Worm (Caenorhabditis elegans): ENCODE results near the gene best-15.

- TF ChIP-seq ama-1 (optimal IDR thresholded peaks at IDR 0.05): no peak
- TF ChIP-seq ama-1 (GFP tag; optimal IDR thresholded peaks at IDR 0.05): no peak
- no peak for TF ChIP-seq Y53G8AR.9 (GFP tag; conservative IDR thresholded peaks at IDR 0.05)
- no peak for TF ChIP-seq Y79H2A.3 (GFP tag; conservative IDR thresholded peaks at IDR 0.05)
- no peak for TF ChIP-seq ceh-40 (GFP tag; IDR thresholded peaks at IDR 0.05)
- TF ChIP-seq snpc-4 (GFP tag; optimal IDR thresholded peaks at IDR 0.05): no peak
- no peak for TF ChIP-seq snpc-4 (tag; optimal IDR thresholded peaks at IDR 0.05)
- no peak for TF ChIP-seq lag-1 (GFP tag; IDR thresholded peaks at IDR 0.05)
- no peak for TF ChIP-seq nfya-1 (tag; optimal IDR thresholded peaks at IDR 0.05; ENCODE audit: borderline replicate concordance, insufficient read depth)
- no peak for TF ChIP-seq zfh-2 (GFP tag; conservative IDR thresholded peaks at IDR 0.05)
- no peak for TF ChIP-seq unc-62 (GFP tag; optimal IDR thresholded peaks at IDR 0.05)
- no peak for TF ChIP-seq F37B4.10 (GFP tag; IDR thresholded peaks at IDR 0.05)
- no peak for TF ChIP-seq hmg-20 (GFP tag; IDR thresholded peaks at IDR 0.05)
Observed at ce11 chrIV:10815950-10816349, 16.1 kb downstream of the best-15 start.
